Fruit fly (Drosophila melanogaster) whole organism, wandering third instar larva: ENCODE measurements around the gene nonA.

Experiments
- Dif ChIP-seq: fragments of 200-275, 200-300 bp; sonication (Bioruptor generic); optimal IDR thresholded peaks from 2 replicates; lab custom pipeline; 2018; ENCODE audit warnings: missing biosample characterization, missing genetic modification characterization; ENCODE audit not compliant: partially characterized antibody
- Jra ChIP-seq: sonication (Bioruptor generic); optimal IDR thresholded peaks from 2 replicates; lab custom pipeline; 2016; ENCODE audit warnings: missing biosample characterization, missing genetic modification characterization
- Mio ChIP-seq: sonication (Bioruptor generic); optimal IDR thresholded peaks from 2 replicates; lab custom pipeline; 2016; ENCODE audit warnings: missing biosample characterization, missing genetic modification characterization
- Myc ChIP-seq: fragments of >200 bp; optimal IDR thresholded peaks from 2 replicates; lab custom pipeline; 2017
- N ChIP-seq: fragments of >200 bp; optimal IDR thresholded peaks from 2 replicates; lab custom pipeline; 2018; ENCODE audit warnings: missing biosample characterization, missing external identifiers, missing genetic modification characterization
- Sp1 ChIP-seq: fragments of 200-800 bp; sonication (Bioruptor generic); optimal IDR thresholded peaks from 3 replicates; lab custom pipeline; 2019; ENCODE audit warnings: missing biosample characterization, mild to moderate bottlenecking, missing genetic modification characterization, moderate library complexity
- dl ChIP-seq, 2 experiments: fragments of 175-275, 200-275 bp in 1 of 2; fragments of 200-275 bp in 1 of 2; sonication (Bioruptor generic); optimal IDR thresholded peaks; lab custom pipeline; 2018; ENCODE audit warnings: mild to moderate bottlenecking in 2 of 2, missing biosample characterization in 2 of 2, missing genetic modification characterization in 2 of 2, moderate library complexity in 2 of 2; ENCODE audit not compliant: partially characterized antibody in 2 of 2, insufficient read depth in 1 of 2
- fru ChIP-seq: fragments of 200-800 bp; sonication (Bioruptor generic); optimal IDR thresholded peaks from 3 replicates; lab custom pipeline; 2016; ENCODE audit warnings: missing biosample characterization, mild to moderate bottlenecking, missing genetic modification characterization
- lola ChIP-seq: fragments of >200 bp; optimal IDR thresholded peaks from 2 replicates; lab custom pipeline; 2017; ENCODE audit warnings: missing biosample characterization, missing genetic modification characterization
- psq ChIP-seq: fragments of 200-800 bp; sonication (Bioruptor generic); optimal IDR thresholded peaks from 3 replicates; lab custom pipeline; 2017; ENCODE audit warnings: missing biosample characterization, mild to moderate bottlenecking, missing genetic modification characterization, moderate library complexity
- sage ChIP-seq: fragments of 200-800 bp; sonication (Bioruptor generic); optimal IDR thresholded peaks from 2 replicates; lab custom pipeline; 2016; ENCODE audit warnings: missing biosample characterization, mild to moderate bottlenecking, missing genetic modification characterization

DNA sequence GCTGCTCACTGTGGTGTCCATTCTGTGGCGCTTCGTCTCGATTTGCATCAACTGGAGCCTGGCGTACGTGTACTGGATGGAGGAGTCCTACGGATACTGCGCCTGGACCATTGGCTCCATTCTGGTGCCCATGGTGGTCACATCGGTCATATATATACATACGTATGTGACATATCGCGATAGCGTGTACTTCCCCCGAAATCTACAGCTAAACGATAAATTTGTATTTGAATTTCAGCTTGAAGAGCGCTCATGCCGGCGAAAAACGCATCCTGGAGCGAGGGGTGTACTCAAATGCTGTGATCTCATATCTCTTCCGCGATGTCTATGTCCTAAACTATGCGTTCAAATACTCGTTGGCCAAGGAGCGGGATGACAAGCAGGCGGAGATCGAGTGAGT lies 37.8 kb upstream of the nonA start:
- TF ChIP-seq N (GFP tag; lab: Kevin White, UChicago) = no peak
- TF ChIP-seq Dif = no peak
- no peak for TF ChIP-seq psq (GFP tag; lab: Kevin White, UChicago)
- no peak for TF ChIP-seq Sp1 (GFP tag; lab: Kevin White, UChicago)
- TF ChIP-seq sage (GFP tag; lab: Kevin White, UChicago) = no peak
- no peak for TF ChIP-seq Jra
- no peak for TF ChIP-seq lola (GFP tag; lab: Kevin White, UChicago)
- no peak for TF ChIP-seq Myc (lab: Kevin White, UChicago)
- TF ChIP-seq dl (GFP tag; optimal IDR thresholded peaks at IDR 0.05; lab: Kevin White, UChicago; ENCODE audit: insufficient read depth in 1 of 2, partially characterized antibody in 2 of 2) = no peak
- no peak for TF ChIP-seq Mio (GFP tag; lab: Kevin White, UChicago)
- TF ChIP-seq fru (GFP tag; lab: Kevin White, UChicago) = no peak
